Fruit fly (Drosophila melanogaster): ENCODE results near the gene RecQ5.

DNA sequence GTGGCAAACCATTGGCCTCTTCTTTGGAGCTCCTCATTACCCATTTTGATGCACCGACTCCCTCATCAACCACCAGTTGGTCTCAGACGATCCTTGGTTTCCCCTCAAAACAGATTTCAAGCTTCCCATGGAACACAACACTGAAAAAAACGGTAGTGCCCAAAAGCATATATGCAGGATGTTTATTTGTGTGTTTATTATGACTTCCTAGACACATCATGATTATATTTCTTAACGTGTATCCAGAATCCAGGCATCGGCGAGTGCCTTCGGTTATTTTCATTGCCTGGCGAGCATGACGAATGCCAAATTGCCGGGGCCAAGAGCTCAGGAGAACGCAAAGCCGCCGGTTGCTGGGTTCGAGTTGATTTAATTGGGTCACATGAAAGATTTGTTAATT lies 7.9 kb upstream of the RecQ5 start:
- TF ChIP-seq sage (GFP tag; optimal IDR thresholded peaks at IDR 0.05): no peak
- TF ChIP-seq Hnf4 (GFP tag; optimal IDR thresholded peaks at IDR 0.05): no peak
- TF ChIP-seq N (GFP tag; optimal IDR thresholded peaks at IDR 0.05): no peak
- no peak for TF ChIP-seq psq (GFP tag; optimal IDR thresholded peaks at IDR 0.05)
- TF ChIP-seq Jra (GFP tag; optimal IDR thresholded peaks at IDR 0.05): no peak
- TF ChIP-seq lola (GFP tag; optimal IDR thresholded peaks at IDR 0.05): no peak
- no peak for TF ChIP-seq fru (GFP tag; optimal IDR thresholded peaks at IDR 0.05)
- no peak for TF ChIP-seq Myc (optimal IDR thresholded peaks at IDR 0.05)
- no peak for TF ChIP-seq OdsH (GFP tag; optimal IDR thresholded peaks at IDR 0.05)
- TF ChIP-seq Dfd (GFP tag; optimal IDR thresholded peaks at IDR 0.05): no peak
- no peak for TF ChIP-seq CrebA (GFP tag; optimal IDR thresholded peaks at IDR 0.05; ENCODE audit: borderline replicate concordance)
- TF ChIP-seq Rel (GFP tag; optimal IDR thresholded peaks at IDR 0.05): no peak
- no peak for TF ChIP-seq Rel (tag; optimal IDR thresholded peaks at IDR 0.05)
- no peak for TF ChIP-seq br (GFP tag; optimal IDR thresholded peaks at IDR 0.05)

All from whole organism, wandering third instar larva.